Worm (Caenorhabditis elegans) whole organism, L3 larva: Measurements from ENCODE around the gene F47E1.4.

ENCODE experiments used
- ZK546.5 ChIP-seq: sonication (generic microtip); optimal IDR thresholded peaks from 2 replicates; lab custom pipeline; 2017; ENCODE audit warnings: missing biosample characterization, missing genetic modification characterization
- aly-2 ChIP-seq: fragments of 150-350 bp; optimal IDR thresholded peaks from 2 replicates; lab custom pipeline; 2014; ENCODE audit warnings: missing biosample characterization, missing genetic modification characterization
- ceh-16 ChIP-seq: sonication (generic microtip); optimal IDR thresholded peaks from 2 replicates; lab custom pipeline; 2017; ENCODE audit warnings: missing biosample characterization, missing genetic modification characterization
- ceh-28 ChIP-seq: fragments of 150-350 bp; optimal IDR thresholded peaks from 2 replicates; lab custom pipeline; 2014; ENCODE audit warnings: missing biosample characterization, missing genetic modification reagents, missing genetic modification characterization
- ceh-82 ChIP-seq: fragments of 150-350 bp; optimal IDR thresholded peaks from 2 replicates; lab custom pipeline; 2014; ENCODE audit warnings: missing biosample characterization, missing genetic modification characterization
- egl-27 ChIP-seq: sonication (generic microtip); optimal IDR thresholded peaks from 4 replicates; lab custom pipeline; 2017; ENCODE audit warnings: missing biosample characterization, missing genetic modification reagents, missing genetic modification characterization
- mdl-1 ChIP-seq: fragments of 150-350 bp; optimal IDR thresholded peaks from 2 replicates; lab custom pipeline; 2014; ENCODE audit warnings: missing biosample characterization, missing genetic modification characterization
- nhr-12 ChIP-seq: fragments of 150-350 bp; optimal IDR thresholded peaks from 2 replicates; lab custom pipeline; 2014; ENCODE audit warnings: missing biosample characterization, missing genetic modification characterization
- nhr-25 ChIP-seq: sonication (generic microtip); optimal IDR thresholded peaks from 2 replicates; lab custom pipeline; 2017; ENCODE audit warnings: missing biosample characterization, missing genetic modification characterization
- nhr-77 ChIP-seq: fragments of 150-350 bp; optimal IDR thresholded peaks from 2 replicates; lab custom pipeline; 2014; ENCODE audit warnings: missing biosample characterization, missing genetic modification characterization
- pha-4 ChIP-seq: fragments of 150-350 bp; optimal IDR thresholded peaks from 2 replicates; lab custom pipeline; 2014; ENCODE audit warnings: missing biosample characterization, missing genetic modification reagents, missing genetic modification characterization
- tbx-2 ChIP-seq: sonication (generic microtip); optimal IDR thresholded peaks from 2 replicates; lab custom pipeline; 2016; ENCODE audit warnings: mild to moderate bottlenecking, missing genetic modification characterization, missing compliant biosample characterization
- unc-62 ChIP-seq: fragments of 150-350 bp; sonication (generic microtip); optimal IDR thresholded peaks from 4 replicates; lab custom pipeline; 2014; ENCODE audit warnings: missing biosample characterization, missing genetic modification reagents, missing genetic modification characterization
- zag-1 ChIP-seq: fragments of 150-350 bp; optimal IDR thresholded peaks from 2 replicates; lab custom pipeline; 2014; ENCODE audit warnings: missing biosample characterization, missing genetic modification characterization

ce11 chrX:9076886-9077285, 14.3 kb downstream of the F47E1.4 start, which contains the start of gene F47E1.1:
- TF ChIP-seq ceh-82 (tag; lab: Kevin White, UChicago): no peak
- TF ChIP-seq unc-62 (GFP tag; lab: Kevin White, UChicago): no peak
- TF ChIP-seq zag-1 (tag; lab: Kevin White, UChicago): no peak
- no peak for TF ChIP-seq tbx-2 (tag; lab: Kevin White, UChicago)
- no peak for TF ChIP-seq pha-4
- no peak for TF ChIP-seq ZK546.5 (tag; lab: Kevin White, UChicago)
- no peak for TF ChIP-seq egl-27 (tag; lab: Kevin White, UChicago)
- TF ChIP-seq ceh-16: no peak
- no peak for TF ChIP-seq aly-2 (tag; lab: Kevin White, UChicago)
- TF ChIP-seq nhr-77 (tag; lab: Kevin White, UChicago): no peak
- no peak for TF ChIP-seq mdl-1 (tag; lab: Kevin White, UChicago)
- TF ChIP-seq nhr-25 (tag; lab: Kevin White, UChicago): no peak
- no peak for TF ChIP-seq ceh-28 (tag; lab: Kevin White, UChicago)
- no peak for TF ChIP-seq nhr-12
